Worm (Caenorhabditis elegans) whole organism, dauer: ENCODE results near the gene acdh-10.

Experiments
- unc-62 ChIP-seq: sonication (generic microtip); optimal IDR thresholded peaks from 2 replicates; lab custom pipeline; 2017; ENCODE audit warnings: missing biosample characterization, missing genetic modification reagents, missing genetic modification characterization

Gene acdh-10

DNA sequence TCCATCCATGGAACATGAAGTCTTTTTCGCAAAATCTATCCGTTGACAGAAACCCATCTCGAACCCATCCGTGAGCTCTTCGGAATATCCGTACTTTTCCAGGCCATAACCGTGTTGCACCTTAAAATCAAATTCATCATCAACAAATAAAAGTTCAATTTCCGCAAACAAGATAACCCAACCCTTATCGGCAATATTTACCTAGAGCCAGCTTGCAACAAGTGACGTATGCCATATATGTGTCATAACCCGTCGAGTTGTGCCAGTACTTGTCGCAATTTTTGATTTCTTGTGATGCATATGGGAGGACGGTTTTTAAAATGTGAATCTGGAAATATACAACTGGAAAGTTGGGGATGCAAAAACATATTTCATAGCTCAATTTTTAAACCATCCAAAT lies 8.8 kb downstream of the acdh-10 start:
- no peak for TF ChIP-seq unc-62 (GFP tag; lab: Kevin White, UChicago)

DNA sequence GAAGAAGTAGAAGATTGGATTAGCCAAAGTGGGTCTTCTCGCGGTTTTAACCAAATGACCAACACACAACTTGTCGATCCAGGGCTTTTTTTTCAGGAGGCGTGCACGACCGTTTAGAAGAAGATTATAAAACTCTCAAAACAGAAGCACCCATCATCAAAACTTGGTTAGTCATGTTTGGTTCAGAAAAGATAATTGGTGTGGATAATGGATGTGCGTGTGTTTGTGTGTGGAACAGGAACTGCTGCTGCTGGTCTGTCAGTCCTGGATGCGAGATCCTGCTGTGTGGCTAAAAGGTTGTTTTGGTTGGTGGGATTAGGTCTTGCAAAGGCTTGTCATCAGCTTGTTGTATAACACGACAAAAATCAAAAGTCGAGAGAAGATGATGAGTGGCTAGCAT lies 11.3 kb downstream of the acdh-10 start:
- TF ChIP-seq unc-62 (GFP tag; lab: Kevin White, UChicago), result no peak

DNA sequence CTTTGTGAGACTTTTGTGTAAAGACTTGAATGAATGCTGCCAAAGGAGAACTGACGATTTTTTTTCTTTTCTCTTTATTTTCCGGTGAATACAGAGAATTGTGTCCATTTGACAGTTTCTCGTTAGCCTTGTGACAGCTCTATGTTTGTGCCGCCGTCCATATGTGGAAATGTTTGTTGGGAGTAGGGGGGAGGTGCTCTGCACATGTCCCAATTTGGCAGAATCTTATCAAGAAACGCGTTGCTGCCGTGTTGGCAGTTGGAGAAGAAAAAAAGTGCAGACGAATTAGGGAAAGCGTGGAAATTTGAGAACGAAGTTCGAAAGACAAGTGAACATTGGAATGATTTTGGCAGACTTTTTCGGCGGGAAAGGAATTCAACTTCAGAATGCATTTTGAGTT lies 16.9 kb downstream of the acdh-10 start:
- no peak for TF ChIP-seq unc-62 (GFP tag; lab: Kevin White, UChicago)

ce11 chrX:17195080-17195479 lies 19.6 kb downstream of the acdh-10 start, which contains the start of gene B0302.5:
Gene B0302.5 (minus strand): TSS chrX:17195137.
- TF ChIP-seq unc-62 (GFP tag; lab: Kevin White, UChicago), result no peak

DNA sequence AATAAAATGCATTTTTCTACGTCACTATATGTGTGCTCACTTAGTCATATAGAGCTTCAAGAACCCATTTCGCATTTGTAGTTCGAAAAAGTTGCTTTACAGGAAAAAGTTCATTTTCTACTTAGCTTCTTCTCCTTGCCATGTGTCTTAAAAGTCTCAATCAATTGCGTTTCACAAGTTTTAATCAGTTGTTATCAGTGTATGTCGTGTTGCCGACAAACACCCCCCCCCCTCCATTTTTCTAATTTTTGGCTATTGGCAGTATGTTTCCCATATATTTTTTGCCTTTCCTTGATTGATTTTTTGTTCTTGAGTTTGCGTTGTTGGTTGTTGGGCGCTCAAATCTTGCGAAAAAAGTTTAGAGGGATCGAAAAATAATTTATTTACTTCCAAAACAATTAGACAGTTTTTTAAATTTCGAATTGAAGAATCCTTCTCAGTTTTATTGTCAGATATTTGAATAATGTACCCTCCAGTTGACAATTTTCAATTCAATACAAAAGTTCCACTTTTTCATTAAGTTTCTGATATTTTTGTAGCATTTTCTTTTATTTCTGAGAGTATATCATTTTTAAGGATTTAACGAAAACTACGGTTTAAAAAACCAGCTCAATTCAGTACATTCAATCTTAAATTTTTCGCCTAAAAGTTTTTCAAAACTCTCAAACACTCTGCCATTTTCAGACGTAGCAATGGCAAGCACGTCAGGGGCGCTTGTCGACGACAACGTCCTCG lies 28.8 kb downstream of the acdh-10 start, which contains the start of gene sid-3:
Gene sid-3, plus strand, starts transcription at position 685 of the 735 bp plus-strand sequence.
- no peak for TF ChIP-seq unc-62 (GFP tag; lab: Kevin White, UChicago)

DNA sequence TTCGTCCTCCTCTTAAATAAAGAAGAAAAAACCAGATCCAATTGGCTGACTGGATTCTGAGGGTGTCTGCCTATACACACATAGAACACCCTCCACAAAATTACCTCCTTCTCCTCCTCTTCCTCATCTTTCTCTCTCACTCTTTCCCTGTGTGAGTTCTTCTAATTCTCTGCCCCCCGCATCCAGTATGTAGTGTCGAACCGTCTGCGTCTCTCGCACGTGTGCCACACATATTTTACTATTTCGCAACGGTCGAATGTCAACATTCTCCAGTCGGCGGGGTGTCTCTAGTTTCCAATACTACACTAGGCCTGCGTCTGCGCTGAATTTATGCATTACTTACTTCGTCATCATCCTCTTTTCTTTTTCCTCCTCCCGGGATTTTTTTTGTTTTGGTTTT lies 30.3 kb downstream of the acdh-10 start:
- TF ChIP-seq unc-62 (GFP tag; lab: Kevin White, UChicago), result no peak

ce11 chrX:17181220-17181619 lies 33.5 kb downstream of the acdh-10 start:
- no peak for TF ChIP-seq unc-62 (GFP tag; lab: Kevin White, UChicago)

DNA sequence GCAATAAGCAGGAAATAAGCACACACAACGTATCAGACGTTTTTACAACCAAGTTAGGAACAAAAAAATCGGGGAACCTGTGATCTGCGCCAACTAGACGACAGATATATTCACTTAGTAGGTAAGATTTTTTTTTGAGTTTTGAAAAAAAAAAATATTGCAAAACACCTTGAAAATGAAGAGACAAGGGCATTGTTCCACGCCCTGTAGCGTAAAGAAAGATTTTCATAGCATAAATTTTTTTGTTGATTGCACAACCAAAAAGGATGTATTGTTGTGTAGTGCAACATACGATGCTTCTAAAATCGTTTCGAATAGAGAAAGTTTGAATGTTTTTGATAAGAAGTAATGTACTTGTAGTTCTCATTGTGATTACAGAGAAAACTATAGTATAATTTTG lies 34.6 kb downstream of the acdh-10 start:
- no peak for TF ChIP-seq unc-62 (GFP tag; lab: Kevin White, UChicago)

- no peak for TF ChIP-seq unc-62 (GFP tag; lab: Kevin White, UChicago)
These were observed 36.5 kb downstream of the acdh-10 start, which contains the start of gene B0302.2 for ce11 chrX:17178239-17178638. Gene B0302.2 (plus strand): TSS chrX:17178539.

DNA sequence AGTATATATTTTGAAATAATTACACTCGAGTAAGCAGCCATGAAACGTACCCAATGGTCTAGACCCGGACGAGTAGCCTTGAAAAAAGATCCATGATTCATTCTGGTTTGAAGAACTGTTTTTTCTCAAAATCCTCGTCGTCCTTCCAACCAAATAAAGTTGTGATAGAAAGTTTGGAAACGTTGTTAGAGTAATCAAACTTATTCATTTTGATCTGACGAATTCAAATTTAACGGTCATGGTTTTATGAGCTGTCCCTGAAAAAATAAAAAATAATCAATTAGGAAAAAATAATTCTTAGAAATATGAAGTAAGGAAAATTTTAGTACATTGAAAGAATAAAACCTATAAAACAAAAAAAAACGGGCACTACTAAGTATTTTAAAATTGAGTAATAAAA lies 38.0 kb downstream of the acdh-10 start, which contains the start of gene B0302.4:
Gene B0302.4, minus strand, starts transcription at position 101 of the 400 bp plus-strand sequence.
- TF ChIP-seq unc-62 (GFP tag; lab: Kevin White, UChicago), result no peak

DNA sequence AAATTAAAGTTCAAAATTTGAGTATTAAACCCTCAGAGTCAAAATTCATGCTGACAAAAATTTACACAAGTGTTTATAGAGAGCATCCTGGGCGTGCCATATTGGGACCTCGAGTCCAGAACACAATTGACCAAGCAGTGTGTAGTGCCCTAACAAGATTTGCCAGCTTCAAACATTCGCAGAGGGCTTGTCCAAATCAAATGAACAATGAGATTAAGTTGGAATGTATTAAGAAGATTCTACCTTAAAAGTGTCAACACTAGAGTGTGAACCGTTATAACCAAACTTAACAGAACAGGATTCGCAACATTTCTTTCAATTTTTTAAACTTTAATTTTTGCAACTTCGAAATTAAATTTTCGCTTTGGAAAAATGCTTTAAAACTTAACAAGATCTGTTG lies 44.3 kb downstream of the acdh-10 start:
- TF ChIP-seq unc-62 (GFP tag; lab: Kevin White, UChicago), result no peak

DNA sequence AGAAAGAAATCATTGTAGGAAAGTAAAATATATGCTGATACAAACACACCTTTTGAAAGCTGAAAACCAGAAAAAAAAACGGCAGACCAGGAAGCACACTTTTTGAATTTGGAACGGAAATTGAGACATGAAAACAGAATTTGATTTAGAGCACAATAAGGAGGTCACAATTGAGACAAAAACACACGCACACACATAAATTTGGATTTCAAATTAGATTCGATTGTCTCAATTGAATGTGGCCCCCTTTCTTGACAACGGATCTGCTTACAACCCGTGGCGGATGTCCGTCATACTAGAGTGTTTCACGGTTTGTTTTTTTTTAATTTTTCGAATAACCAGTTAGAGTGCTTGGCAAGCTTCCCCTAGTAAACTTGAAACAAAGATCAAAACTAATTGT lies 46.6 kb downstream of the acdh-10 start:
- TF ChIP-seq unc-62 (GFP tag; lab: Kevin White, UChicago), result no peak
